Fruit fly (Drosophila melanogaster) whole organism, embryonic: ENCODE data around the gene Tim17a2.
A peak's percentile ranks its signal among the peaks of the same experiment; 100 is the strongest.

Source experiments
- B-H1 ChIP-seq: fragments of 200-800 bp; sonication (Bioruptor generic); IDR thresholded peaks from 3 replicates; pipeline ENCODE4 v1.3.6; 2022; ENCODE audit warnings: missing biosample characterization, missing genetic modification characterization
- CG10321 ChIP-seq: fragments of 200-800 bp; sonication (Bioruptor generic); IDR thresholded peaks from 2 replicates; pipeline ENCODE4 v1.3.6; 2022; ENCODE audit warnings: missing biosample characterization, missing genetic modification characterization
- CG10366 ChIP-seq: fragments of 200-800 bp; sonication (Bioruptor generic); IDR thresholded peaks from 2 replicates; pipeline ENCODE4 v1.3.6; 2022; ENCODE audit warnings: missing biosample characterization, missing genetic modification characterization
- CG12071 ChIP-seq: fragments of 200-800 bp; sonication (Bioruptor generic); optimal IDR thresholded peaks from 3 replicates; lab custom pipeline; 2018; ENCODE audit warnings: missing biosample characterization, mild to moderate bottlenecking, missing genetic modification characterization
- CG18476 ChIP-seq: fragments of 200-800 bp; sonication (Bioruptor generic); optimal IDR thresholded peaks from 2 replicates; lab custom pipeline; 2016; ENCODE audit warnings: missing biosample characterization, mild to moderate bottlenecking, missing genetic modification characterization
- CG31388 ChIP-seq: fragments of 200-800 bp; sonication (Bioruptor generic); optimal IDR thresholded peaks from 2 replicates; lab custom pipeline; 2016; ENCODE audit warnings: missing biosample characterization, missing genetic modification characterization
- Dll ChIP-seq: fragments of 200-800 bp; sonication (Bioruptor generic); IDR thresholded peaks from 4 replicates; pipeline ENCODE4 v1.3.6; 2022; ENCODE audit warnings: missing biosample characterization, missing genetic modification characterization; ENCODE audit not compliant: partially characterized antibody
- Gug ChIP-seq: fragments of 200-800 bp; sonication (Bioruptor generic); IDR thresholded peaks from 4 replicates; pipeline ENCODE4 v1.3.6; 2022; ENCODE audit warnings: missing biosample characterization, missing genetic modification characterization
- ara ChIP-seq: fragments of 200-800 bp; sonication (Bioruptor generic); IDR thresholded peaks from 2 replicates; pipeline ENCODE4 v1.3.6; 2022; ENCODE audit warnings: missing biosample characterization, missing genetic modification characterization
- eyg ChIP-seq: fragments of 200-800 bp; sonication (Bioruptor generic); optimal IDR thresholded peaks from 3 replicates; lab custom pipeline; 2016; ENCODE audit warnings: missing biosample characterization, missing genetic modification characterization
- gsb-n ChIP-seq: fragments of 200-800 bp; sonication (Bioruptor generic); optimal IDR thresholded peaks from 3 replicates; lab custom pipeline; 2018; ENCODE audit warnings: missing biosample characterization, mild to moderate bottlenecking, missing genetic modification characterization
- pan ChIP-seq, 4 experiments: fragments of >200 bp in 3 of 4; fragments of 200-800 bp in 1 of 4; sonication (Bioruptor generic) in 1 of 4; optimal IDR thresholded peaks in 3 of 4; IDR thresholded peaks in 1 of 4; 2 replicates each; pipeline versions ENCODE4 v1.3.6 to Lab custom; 2017 to 2022; ENCODE audit warnings: missing biosample characterization in 2 of 4, missing genetic modification characterization in 2 of 4, mixed read lengths in 1 of 4
- pfk ChIP-seq: fragments of 200-800 bp; sonication (Bioruptor generic); optimal IDR thresholded peaks from 2 replicates; lab custom pipeline; 2018; ENCODE audit warnings: missing biosample characterization, mild to moderate bottlenecking, missing genetic modification characterization, moderate library complexity
- sisA ChIP-seq: fragments of 200-800 bp; sonication (Bioruptor generic); IDR thresholded peaks from 2 replicates; pipeline ENCODE4 v1.3.6; 2022; ENCODE audit warnings: missing biosample characterization, missing genetic modification characterization

- TF ChIP-seq Gug (GFP tag; lab: Robert Waterston, UW) = peak; percentile 13; the same call in 1 of the 4 replicates
- TF ChIP-seq pan (optimal IDR thresholded peaks at IDR 0.05; lab: Kevin White, UChicago) = no peak
- peak in 1 of 2 experiments; percentile 57 for TF ChIP-seq pan (GFP tag; optimal IDR thresholded peaks at IDR 0.05 in 1 of 2, IDR thresholded peaks at IDR 0.05 in 1 of 2)
- TF ChIP-seq CG18476 = no peak
- no peak for TF ChIP-seq B-H1 (GFP tag; lab: Robert Waterston, UW)
- peak; percentile 45 for TF ChIP-seq CG12071 (GFP tag; lab: Kevin White, UChicago)
- 0 out of 2 replicates have a peak, but pooled peaks have one; percentile 17 for TF ChIP-seq CG10321
- TF ChIP-seq eyg (GFP tag; lab: Kevin White, UChicago) = no peak
- no peak for TF ChIP-seq Dll
- TF ChIP-seq ara (GFP tag; lab: Robert Waterston, UW) = no peak
- no peak for TF ChIP-seq CG10366 (GFP tag; lab: Robert Waterston, UW)
- no peak for TF ChIP-seq CG31388 (GFP tag; lab: Kevin White, UChicago)
- TF ChIP-seq gsb-n (tag; lab: Kevin White, UChicago) = no peak
- TF ChIP-seq sisA (GFP tag; lab: Robert Waterston, UW) = no peak
- no peak for TF ChIP-seq pfk (GFP tag; lab: Kevin White, UChicago)
These were observed 38.1 kb upstream of the Tim17a2 start for dm6 chr3R:5300620-5301019.
